Worm (Caenorhabditis elegans) whole organism, young adult: ENCODE measurements around the gene srh-138.

Experiments used
- B0035.1 ChIP-seq: sonication (generic microtip); optimal IDR thresholded peaks from 2 replicates; lab custom pipeline; 2016; ENCODE audit warnings: missing genetic modification characterization, mild to moderate bottlenecking, missing compliant biosample characterization, missing genotype, missing genetic modification reagents
- B0261.1 ChIP-seq: sonication (generic microtip); optimal IDR thresholded peaks from 2 replicates; lab custom pipeline; 2016; ENCODE audit warnings: mild to moderate bottlenecking, missing genetic modification characterization, moderate library complexity, missing compliant biosample characterization
- B0336.3 ChIP-seq: fragments of 200-800 bp; sonication (Bioruptor generic); IDR thresholded peaks from 2 replicates; pipeline ENCODE4 v1.3.6; 2022; ENCODE audit warnings: missing genetic modification characterization, missing compliant biosample characterization
- F52B5.7 ChIP-seq: sonication (generic microtip); optimal IDR thresholded peaks from 2 replicates; lab custom pipeline; 2016; ENCODE audit warnings: mild to moderate bottlenecking, missing genetic modification characterization, missing compliant biosample characterization
- Y56A3A.18 ChIP-seq: fragments of 200-800 bp; sonication (Bioruptor generic); IDR thresholded peaks from 2 replicates; pipeline ENCODE4 v1.3.6; 2022; ENCODE audit warnings: missing genetic modification reagents, missing genetic modification characterization, missing compliant biosample characterization
- athp-1 ChIP-seq: sonication (generic microtip); optimal IDR thresholded peaks from 2 replicates; lab custom pipeline; 2017; ENCODE audit warnings: mild to moderate bottlenecking, missing genetic modification characterization, missing compliant biosample characterization
- attf-3 ChIP-seq: fragments of 200-800 bp; sonication (Bioruptor generic); conservative IDR thresholded peaks from 2 replicates; pipeline ENCODE4 v1.3.6; 2022; ENCODE audit warnings: missing genetic modification reagents, missing genetic modification characterization, missing compliant biosample characterization
- cebp-1 ChIP-seq, 2 experiments: fragments of 200-800 bp in 1 of 2; sonication (Bioruptor generic) in 1 of 2; sonication (generic microtip) in 1 of 2; IDR thresholded peaks in 1 of 2; optimal IDR thresholded peaks in 1 of 2; 2 replicates each; pipeline versions ENCODE4 v1.3.6 to Lab custom; 2017 to 2022; ENCODE audit warnings: missing compliant biosample characterization in 2 of 2, missing genetic modification characterization in 2 of 2, mild to moderate bottlenecking in 1 of 2, missing genetic modification reagents in 1 of 2, moderate library complexity in 1 of 2
- ceh-58 ChIP-seq: fragments of 200-800 bp; sonication (Bioruptor generic); IDR thresholded peaks from 2 replicates; pipeline ENCODE4 v1.3.6; 2022; ENCODE audit warnings: missing genetic modification characterization, missing compliant biosample characterization
- chd-7 ChIP-seq: sonication (generic microtip); optimal IDR thresholded peaks from 2 replicates; lab custom pipeline; 2016; ENCODE audit warnings: mild to moderate bottlenecking, missing genetic modification characterization, moderate library complexity, missing compliant biosample characterization
- hmg-20 ChIP-seq: fragments of 200-800 bp; sonication (Bioruptor generic); IDR thresholded peaks from 2 replicates; pipeline ENCODE4 v1.3.6; 2022; ENCODE audit warnings: missing genetic modification reagents, missing genetic modification characterization, missing compliant biosample characterization
- lin-26 ChIP-seq: fragments of 200-800 bp; sonication (Bioruptor generic); IDR thresholded peaks from 2 replicates; pipeline ENCODE4 v1.3.6; 2022; ENCODE audit warnings: missing genetic modification reagents, missing genetic modification characterization, missing compliant biosample characterization
- lin-40 ChIP-seq: sonication (generic microtip); optimal IDR thresholded peaks from 2 replicates; lab custom pipeline; 2016; ENCODE audit warnings: missing genetic modification characterization, mild to moderate bottlenecking, missing compliant biosample characterization, missing genotype, missing genetic modification reagents
- lsl-1 ChIP-seq: fragments of 200-800 bp; sonication (Bioruptor generic); optimal IDR thresholded peaks from 2 replicates; lab custom pipeline; 2018; ENCODE audit warnings: mild to moderate bottlenecking, missing genetic modification characterization, moderate library complexity, missing compliant biosample characterization
- nfya-2 ChIP-seq: fragments of 200-800 bp; sonication (Bioruptor generic); IDR thresholded peaks from 2 replicates; pipeline ENCODE4 v1.3.6; 2022; ENCODE audit warnings: missing genetic modification reagents, missing genetic modification characterization, missing compliant biosample characterization
- nfyb-1 ChIP-seq: fragments of 200-800 bp; sonication (Bioruptor generic); IDR thresholded peaks from 2 replicates; pipeline ENCODE4 v1.3.6; 2022; ENCODE audit warnings: missing genetic modification reagents, missing genetic modification characterization, missing compliant biosample characterization
- nhr-90 ChIP-seq: sonication (generic microtip); optimal IDR thresholded peaks from 2 replicates; lab custom pipeline; 2016; ENCODE audit warnings: missing genotype, mild to moderate bottlenecking, missing genetic modification characterization, missing compliant biosample characterization
- pbrm-1 ChIP-seq: fragments of 200-800 bp; sonication (Bioruptor generic); IDR thresholded peaks from 2 replicates; pipeline ENCODE4 v1.3.6; 2022; ENCODE audit warnings: missing genetic modification reagents, missing genetic modification characterization, missing compliant biosample characterization
- rcor-1 ChIP-seq: fragments of 200-800 bp; sonication (Bioruptor generic); IDR thresholded peaks from 2 replicates; pipeline ENCODE4 v1.3.6; 2022; ENCODE audit warnings: missing genetic modification reagents, missing genetic modification characterization, missing compliant biosample characterization
- rpc-1 ChIP-seq, 2 experiments: fragments of 150-350 bp in 1 of 2; sonication (generic microtip) in 1 of 2; optimal IDR thresholded peaks; 2 replicates each; lab custom pipeline; 2014 to 2018; ENCODE audit warnings: missing biosample characterization in 1 of 2, missing genetic modification characterization in 1 of 2, missing genetic modification reagents in 1 of 2, missing genotype in 1 of 2
- sea-2 ChIP-seq: fragments of 200-800 bp; sonication (Bioruptor generic); IDR thresholded peaks from 2 replicates; pipeline ENCODE4 v1.3.6; 2022; ENCODE audit warnings: missing genetic modification characterization, missing compliant biosample characterization
- snpc-1.1 ChIP-seq: sonication (generic microtip); optimal IDR thresholded peaks from 2 replicates; lab custom pipeline; 2017; ENCODE audit warnings: missing genetic modification characterization, mild to moderate bottlenecking, missing compliant biosample characterization, antibody characterized with exemption, moderate library complexity, missing genotype, missing genetic modification reagents; ENCODE audit not compliant: insufficient read depth
- snpc-1.3 ChIP-seq: sonication (generic microtip); optimal IDR thresholded peaks from 2 replicates; lab custom pipeline; 2017; ENCODE audit warnings: missing genetic modification characterization, mild to moderate bottlenecking, missing compliant biosample characterization, antibody characterized with exemption, moderate library complexity, missing genotype, missing genetic modification reagents; ENCODE audit not compliant: insufficient read depth
- snpc-4 ChIP-seq, 5 experiments: fragments of 150-350 bp in 1 of 5; sonication (generic microtip) in 4 of 5; optimal IDR thresholded peaks; 2 replicates each; lab custom pipeline; 2014 to 2018; ENCODE audit warnings: missing genetic modification characterization in 5 of 5, missing biosample characterization in 3 of 5, antibody characterized with exemption in 2 of 5, mild to moderate bottlenecking in 2 of 5, missing compliant biosample characterization in 2 of 5, missing genotype in 2 of 5, moderate library complexity in 2 of 5, missing genetic modification reagents in 1 of 5
- tbp1 ChIP-seq: fragments of 200-800 bp; sonication (Bioruptor generic); optimal IDR thresholded peaks from 2 replicates; lab custom pipeline; 2018; ENCODE audit warnings: mild to moderate bottlenecking, missing genetic modification characterization, missing compliant biosample characterization
- unc-130 ChIP-seq: sonication (generic microtip); optimal IDR thresholded peaks from 2 replicates; lab custom pipeline; 2016; ENCODE audit warnings: missing genetic modification reagents, missing genetic modification characterization, missing compliant biosample characterization
- unc-62 ChIP-seq: fragments of 150-350 bp; optimal IDR thresholded peaks from 2 replicates; lab custom pipeline; 2014; ENCODE audit warnings: missing biosample characterization, missing genetic modification reagents, missing genetic modification characterization
- zfh-2 ChIP-seq: fragments of 200-800 bp; sonication (Bioruptor generic); conservative IDR thresholded peaks from 2 replicates; pipeline ENCODE4 v1.3.6; 2022; ENCODE audit warnings: missing genetic modification reagents, missing genetic modification characterization, missing compliant biosample characterization
- ztf-26 ChIP-seq: sonication (generic microtip); optimal IDR thresholded peaks from 2 replicates; lab custom pipeline; 2017; ENCODE audit warnings: missing genetic modification characterization, missing compliant biosample characterization
- ztf-28 ChIP-seq: fragments of 200-800 bp; sonication (Bioruptor generic); IDR thresholded peaks from 2 replicates; pipeline ENCODE4 v1.3.6; 2022; ENCODE audit warnings: missing genetic modification reagents, missing genetic modification characterization, missing compliant biosample characterization
- ztf-6 ChIP-seq: fragments of 200-800 bp; sonication (Bioruptor generic); IDR thresholded peaks from 2 replicates; pipeline ENCODE4 v1.3.6; 2022; ENCODE audit warnings: missing genetic modification reagents, missing genetic modification characterization, missing compliant biosample characterization

The srh-138 gene

ce11 chrV:16483044-16483443 lies 12.2 kb upstream of the srh-138 start, which contains the start of gene F57E7.2:
Gene F57E7.2, minus strand, starts transcription at chrV:16483144.
- no peak for TF ChIP-seq unc-62 (GFP tag; lab: Kevin White, UChicago)
- no peak for TF ChIP-seq ztf-6 (GFP tag; lab: Robert Waterston, UW)
- no peak for TF ChIP-seq ztf-26
- no peak for TF ChIP-seq B0336.3 (GFP tag; lab: Robert Waterston, UW)
- no peak for TF ChIP-seq unc-130 (GFP tag; lab: Kevin White, UChicago)

- TF ChIP-seq ceh-58 (GFP tag; lab: Robert Waterston, UW) (no peak), nhr-90 (tag; lab: Kevin White, UChicago) (no peak), pbrm-1 (GFP tag; lab: Robert Waterston, UW) (no peak)
Measured at ce11 chrV:16480919-16481630, 10.3 kb upstream of the srh-138 start, which contains the start of the genes F57E7.4 and spig-6. Gene F57E7.4, minus strand, starts transcription at chrV:16481019. Gene spig-6, plus strand, starts transcription at chrV:16481580.

- no peak for TF ChIP-seq lin-40 (tag; lab: Kevin White, UChicago)
- TF ChIP-seq sea-2 (GFP tag; lab: Robert Waterston, UW) = no peak
- no peak for TF ChIP-seq hmg-20 (GFP tag; lab: Robert Waterston, UW)
- TF ChIP-seq zfh-2 (GFP tag; lab: Robert Waterston, UW) = no peak
Measured at ce11 chrV:16479275-16479674, 8.5 kb upstream of the srh-138 start, which contains the start of gene T08G3.11. Gene T08G3.11, minus strand, starts transcription at chrV:16479375.

ce11 chrV:16474686-16475085 lies 3.9 kb upstream of the srh-138 start:
- peak; percentile 4 for TF ChIP-seq rpc-1 (optimal IDR thresholded peaks at IDR 0.05; lab: Kevin White, UChicago)
- peak; percentile 55 for TF ChIP-seq rpc-1 (tag; optimal IDR thresholded peaks at IDR 0.05; lab: Kevin White, UChicago)
- 0 out of 2 replicates have a peak, but pooled peaks have one; percentile 23 for TF ChIP-seq nfyb-1 (GFP tag; lab: Robert Waterston, UW)
- TF ChIP-seq lin-26 (GFP tag; lab: Robert Waterston, UW) = 0 out of 2 replicates have a peak, but pooled peaks have one; percentile 14
- 0 out of 2 replicates have a peak, but pooled peaks have one; percentile 24 for TF ChIP-seq pbrm-1 (GFP tag; lab: Robert Waterston, UW)
- 0 out of 2 replicates have a peak, but pooled peaks have one; percentile 49 for TF ChIP-seq Y56A3A.18 (GFP tag; lab: Robert Waterston, UW)
- TF ChIP-seq tbp1 (GFP tag; lab: Kevin White, UChicago) = peak; percentile 82
- peak; percentile 62 for TF ChIP-seq B0261.1 (tag; lab: Kevin White, UChicago)

ce11 chrV:16471995-16472563 lies 1.3 kb upstream of the srh-138 start, which contains the start of gene srw-35:
Gene srw-35, plus strand, starts transcription at chrV:16472513.
- TF ChIP-seq rcor-1 (no peak), attf-3 (no peak), F52B5.7 (tag; lab: Kevin White, UChicago) (no peak), athp-1 (no peak), snpc-1.1 (tag; lab: Kevin White, UChicago) (peak; percentile 76), ztf-28 (GFP tag; lab: Robert Waterston, UW) (0 out of 2 replicates have a peak, but pooled peaks have one; percentile 14), snpc-1.3 (tag; lab: Kevin White, UChicago) (no peak), lsl-1 (no peak), ztf-26 (no peak), cebp-1 (GFP tag; IDR thresholded peaks at IDR 0.05; lab: Robert Waterston, UW) (no peak), cebp-1 (tag; optimal IDR thresholded peaks at IDR 0.05; lab: Kevin White, UChicago) (no peak), B0035.1 (tag; lab: Kevin White, UChicago) (no peak), nfya-2 (GFP tag; lab: Robert Waterston, UW) (no peak), snpc-4 (GFP tag; optimal IDR thresholded peaks at IDR 0.05; lab: Kevin White, UChicago) (peak; percentile 26), snpc-4 (tag; optimal IDR thresholded peaks at IDR 0.05; lab: Kevin White, UChicago) (peak in 3 of 4 experiments; percentile 23 to 94 (median 82)), chd-7 (no peak)
